Fruit fly (Drosophila melanogaster) whole organism, embryonic: ENCODE measurements around the gene RpS28-like.

Experiments
- Antp ChIP-seq: fragments of 200-800 bp; sonication (Bioruptor generic); optimal IDR thresholded peaks from 3 replicates; lab custom pipeline; 2016; ENCODE audit warnings: missing biosample characterization, missing genetic modification characterization
- Atf6 ChIP-seq: fragments of 200-800 bp; sonication (Bioruptor generic); IDR thresholded peaks from 2 replicates; pipeline ENCODE4 v1.3.6; 2022; ENCODE audit warnings: missing biosample characterization, missing genetic modification characterization
- CG10267 ChIP-seq: fragments of 200-800 bp; sonication (Bioruptor generic); optimal IDR thresholded peaks from 2 replicates; lab custom pipeline; 2018; ENCODE audit warnings: missing biosample characterization, mild to moderate bottlenecking, missing genetic modification characterization, moderate library complexity
- CG10565 ChIP-seq: fragments of 200-800 bp; sonication (Bioruptor generic); optimal IDR thresholded peaks from 3 replicates; lab custom pipeline; 2016; ENCODE audit warnings: missing biosample characterization, mild to moderate bottlenecking, missing genetic modification characterization
- CG11695 ChIP-seq: fragments of 200-800 bp; sonication (Bioruptor generic); IDR thresholded peaks from 3 replicates; pipeline ENCODE4 v1.3.6; 2022; ENCODE audit warnings: missing biosample characterization, missing genetic modification characterization
- CG12391 ChIP-seq: fragments of 200-800 bp; sonication (Bioruptor generic); optimal IDR thresholded peaks from 3 replicates; lab custom pipeline; 2018; ENCODE audit warnings: missing biosample characterization, mild to moderate bottlenecking, missing genetic modification characterization, moderate library complexity
- CG17359 ChIP-seq: fragments of 200-800 bp; sonication (Bioruptor generic); optimal IDR thresholded peaks from 3 replicates; lab custom pipeline; 2018; ENCODE audit warnings: missing biosample characterization, mild to moderate bottlenecking, missing genetic modification characterization, moderate library complexity
- CG17612 ChIP-seq: fragments of 200-800 bp; sonication (Bioruptor generic); IDR thresholded peaks from 2 replicates; pipeline ENCODE4 v1.3.6; 2022; ENCODE audit warnings: missing biosample characterization, missing genetic modification characterization
- CG18476 ChIP-seq: fragments of 200-800 bp; sonication (Bioruptor generic); optimal IDR thresholded peaks from 2 replicates; lab custom pipeline; 2016; ENCODE audit warnings: missing biosample characterization, mild to moderate bottlenecking, missing genetic modification characterization
- CG31388 ChIP-seq: fragments of 200-800 bp; sonication (Bioruptor generic); optimal IDR thresholded peaks from 2 replicates; lab custom pipeline; 2016; ENCODE audit warnings: missing biosample characterization, missing genetic modification characterization
- CG3163 ChIP-seq: fragments of 200-800 bp; sonication (Bioruptor generic); optimal IDR thresholded peaks from 3 replicates; lab custom pipeline; 2016; ENCODE audit warnings: missing biosample characterization, missing genetic modification characterization
- CG32767 ChIP-seq: fragments of 200-800 bp; sonication (Bioruptor generic); IDR thresholded peaks from 2 replicates; pipeline ENCODE4 v1.3.6; 2022; ENCODE audit warnings: missing biosample characterization, missing genetic modification characterization
- CG4282 ChIP-seq: fragments of 200-800 bp; sonication (Bioruptor generic); optimal IDR thresholded peaks from 2 replicates; lab custom pipeline; 2016; ENCODE audit warnings: missing biosample characterization, missing genetic modification characterization
- CG43689 ChIP-seq: fragments of 200-800 bp; sonication (Bioruptor generic); IDR thresholded peaks from 2 replicates; pipeline ENCODE4 v1.3.6; 2022; ENCODE audit warnings: missing biosample characterization, missing genetic modification characterization
- CG4424 ChIP-seq: fragments of 200-800 bp; sonication (Bioruptor generic); optimal IDR thresholded peaks from 3 replicates; lab custom pipeline; 2016; ENCODE audit warnings: missing biosample characterization, missing genetic modification characterization
- CG6254 ChIP-seq: fragments of 200-800 bp; sonication (Bioruptor generic); optimal IDR thresholded peaks from 3 replicates; lab custom pipeline; 2017; ENCODE audit warnings: mild to moderate bottlenecking, missing biosample characterization, missing genetic modification reagents, missing genetic modification characterization
- CG7357 ChIP-seq: fragments of 200-800 bp; sonication (Bioruptor generic); IDR thresholded peaks from 3 replicates; pipeline ENCODE4 v1.3.6; 2022; ENCODE audit warnings: missing biosample characterization, missing genetic modification characterization
- CG7745 ChIP-seq: fragments of 200-800 bp; sonication (Bioruptor generic); optimal IDR thresholded peaks from 2 replicates; lab custom pipeline; 2018; ENCODE audit warnings: missing biosample characterization, mild to moderate bottlenecking, missing genetic modification characterization, moderate library complexity
- CG7928 ChIP-seq: fragments of 200-800 bp; sonication (Bioruptor generic); optimal IDR thresholded peaks from 2 replicates; lab custom pipeline; 2017; ENCODE audit warnings: missing biosample characterization, mild to moderate bottlenecking, missing genetic modification characterization
- CG8359 ChIP-seq: fragments of 200-800 bp; sonication (Bioruptor generic); optimal IDR thresholded peaks from 2 replicates; lab custom pipeline; 2017; ENCODE audit warnings: missing biosample characterization, mild to moderate bottlenecking, missing genetic modification characterization, borderline replicate concordance
- CG9876 ChIP-seq: fragments of 200-800 bp; sonication (Bioruptor generic); optimal IDR thresholded peaks from 2 replicates; lab custom pipeline; 2016; ENCODE audit warnings: missing biosample characterization, missing genetic modification characterization
- CTCF ChIP-seq: fragments of 200-800 bp; sonication (Bioruptor generic); optimal IDR thresholded peaks from 2 replicates; lab custom pipeline; 2017; ENCODE audit warnings: missing biosample characterization, mild to moderate bottlenecking, missing genetic modification characterization, moderate library complexity
- Deaf1 ChIP-seq: fragments of 200-800 bp; optimal IDR thresholded peaks from 3 replicates; lab custom pipeline; 2019; ENCODE audit warnings: missing biosample characterization, mild to moderate bottlenecking, missing genetic modification characterization, moderate library complexity
- Doc2 ChIP-seq: fragments of 200-800 bp; sonication (Bioruptor generic); IDR thresholded peaks from 2 replicates; pipeline ENCODE4 v1.3.6; 2022; ENCODE audit warnings: missing biosample characterization, missing genetic modification characterization
- Fer1 ChIP-seq: fragments of 200-800 bp; sonication (Bioruptor generic); optimal IDR thresholded peaks from 2 replicates; lab custom pipeline; 2017; ENCODE audit warnings: missing biosample characterization, mild to moderate bottlenecking, missing genetic modification characterization
- Hmx ChIP-seq: fragments of 200-800 bp; sonication (Bioruptor generic); optimal IDR thresholded peaks from 2 replicates; lab custom pipeline; 2016; ENCODE audit warnings: missing biosample characterization, missing genetic modification characterization
- Kr ChIP-seq: fragments of 200-800 bp; sonication (Bioruptor generic); optimal IDR thresholded peaks from 2 replicates; lab custom pipeline; 2017; ENCODE audit warnings: missing biosample characterization, mild to moderate bottlenecking, missing genetic modification characterization
- MBD-R2 ChIP-seq: fragments of 200-800 bp; sonication (Bioruptor generic); IDR thresholded peaks from 2 replicates; pipeline ENCODE4 v1.3.6; 2022; ENCODE audit warnings: missing biosample characterization, missing genetic modification characterization
- Nf-YA ChIP-seq: fragments of 200-800 bp; sonication (Bioruptor generic); IDR thresholded peaks from 2 replicates; pipeline ENCODE4 v1.3.6; 2022; ENCODE audit warnings: missing biosample characterization, missing genetic modification characterization
- Oli ChIP-seq: fragments of 200-800 bp; sonication (Bioruptor generic); optimal IDR thresholded peaks from 2 replicates; lab custom pipeline; 2018; ENCODE audit warnings: missing biosample characterization, mild to moderate bottlenecking, missing genetic modification characterization, moderate library complexity
- Scr ChIP-seq: fragments of 200-800 bp; sonication (Bioruptor generic); IDR thresholded peaks from 2 replicates; pipeline ENCODE4 v1.3.6; 2022; ENCODE audit warnings: missing biosample characterization, missing genetic modification characterization; ENCODE audit not compliant: partially characterized antibody
- Sry-β ChIP-seq: fragments of 200-800 bp; sonication (Bioruptor generic); optimal IDR thresholded peaks from 2 replicates; lab custom pipeline; 2018; ENCODE audit warnings: missing biosample characterization, mild to moderate bottlenecking, missing genetic modification characterization, moderate library complexity
- amos ChIP-seq: fragments of 200-800 bp; sonication (Bioruptor generic); IDR thresholded peaks from 2 replicates; pipeline ENCODE4 v1.3.6; 2022; ENCODE audit warnings: missing biosample characterization, missing genetic modification characterization; ENCODE audit not compliant: partially characterized antibody
- ato ChIP-seq: fragments of 200-800 bp; sonication (Bioruptor generic); IDR thresholded peaks from 2 replicates; pipeline ENCODE4 v1.3.6; 2022; ENCODE audit warnings: missing biosample characterization, missing genetic modification characterization; ENCODE audit not compliant: partially characterized antibody
- chn ChIP-seq: fragments of 200-800 bp; sonication (Bioruptor generic); optimal IDR thresholded peaks from 2 replicates; lab custom pipeline; 2016; ENCODE audit warnings: missing biosample characterization, missing genetic modification characterization
- gcm ChIP-seq: fragments of 200-800 bp; sonication (Bioruptor generic); optimal IDR thresholded peaks from 2 replicates; lab custom pipeline; 2019; ENCODE audit warnings: missing biosample characterization, mild to moderate bottlenecking, missing genetic modification characterization, moderate library complexity
- gem ChIP-seq: fragments of 200-800 bp; sonication (Bioruptor generic); optimal IDR thresholded peaks from 2 replicates; lab custom pipeline; 2019; ENCODE audit warnings: missing biosample characterization, mild to moderate bottlenecking, missing genetic modification characterization, moderate library complexity
- gro ChIP-seq: fragments of 200-800 bp; sonication (Bioruptor generic); optimal IDR thresholded peaks from 2 replicates; lab custom pipeline; 2016; ENCODE audit warnings: missing biosample characterization, missing genetic modification characterization
- lab ChIP-seq: fragments of 200-800 bp; sonication (Bioruptor generic); optimal IDR thresholded peaks from 3 replicates; lab custom pipeline; 2017; ENCODE audit warnings: missing biosample characterization, missing genetic modification characterization, mild to moderate bottlenecking, moderate library complexity, missing genetic modification reagents
- lbe ChIP-seq: fragments of 200-800 bp; sonication (Bioruptor generic); optimal IDR thresholded peaks from 2 replicates; lab custom pipeline; 2016; ENCODE audit warnings: missing biosample characterization, mild to moderate bottlenecking, missing genetic modification characterization
- mld ChIP-seq: fragments of 200-800 bp; sonication (Bioruptor generic); IDR thresholded peaks from 3 replicates; pipeline ENCODE4 v1.3.6; 2022; ENCODE audit warnings: missing biosample characterization, missing genetic modification characterization; ENCODE audit not compliant: partially characterized antibody
- nmo ChIP-seq: fragments of 200-800 bp; sonication (Bioruptor generic); optimal IDR thresholded peaks from 2 replicates; lab custom pipeline; 2018; ENCODE audit warnings: missing biosample characterization, mild to moderate bottlenecking, missing genetic modification characterization, moderate library complexity
- onecut ChIP-seq: fragments of 200-800 bp; sonication (Bioruptor generic); IDR thresholded peaks from 2 replicates; pipeline ENCODE4 v1.3.6; 2022; ENCODE audit warnings: missing biosample characterization, missing genetic modification characterization
- ranshi ChIP-seq: fragments of 200-800 bp; sonication (Bioruptor generic); IDR thresholded peaks from 2 replicates; pipeline ENCODE4 v1.3.6; 2022; ENCODE audit warnings: missing biosample characterization, missing genetic modification characterization
- so ChIP-seq: fragments of 200-800 bp; sonication (Bioruptor generic); IDR thresholded peaks from 3 replicates; pipeline ENCODE4 v1.3.6; 2022; ENCODE audit warnings: missing biosample characterization, missing genetic modification characterization
- stwl ChIP-seq: fragments of 200-800 bp; sonication (Bioruptor generic); optimal IDR thresholded peaks from 3 replicates; lab custom pipeline; 2018; ENCODE audit warnings: missing biosample characterization, mild to moderate bottlenecking, missing genetic modification characterization, moderate library complexity
- sug ChIP-seq: fragments of 200-800 bp; optimal IDR thresholded peaks from 2 replicates; lab custom pipeline; 2019; ENCODE audit warnings: missing biosample characterization, mild to moderate bottlenecking, missing genetic modification characterization, moderate library complexity
- vfl ChIP-seq: fragments of 200-800 bp; sonication (Bioruptor generic); optimal IDR thresholded peaks from 2 replicates; lab custom pipeline; 2016; ENCODE audit warnings: missing biosample characterization, missing genetic modification characterization
- wdn ChIP-seq: fragments of 200-800 bp; sonication (Bioruptor generic); IDR thresholded peaks from 2 replicates; pipeline ENCODE4 v1.3.6; 2022; ENCODE audit warnings: missing biosample characterization, missing genetic modification characterization
- zfh1 ChIP-seq: fragments of 200-800 bp; sonication (Bioruptor generic); IDR thresholded peaks from 3 replicates; pipeline ENCODE4 v1.3.6; 2022; ENCODE audit warnings: missing biosample characterization, missing genetic modification characterization

RpS28-like gene

DNA sequence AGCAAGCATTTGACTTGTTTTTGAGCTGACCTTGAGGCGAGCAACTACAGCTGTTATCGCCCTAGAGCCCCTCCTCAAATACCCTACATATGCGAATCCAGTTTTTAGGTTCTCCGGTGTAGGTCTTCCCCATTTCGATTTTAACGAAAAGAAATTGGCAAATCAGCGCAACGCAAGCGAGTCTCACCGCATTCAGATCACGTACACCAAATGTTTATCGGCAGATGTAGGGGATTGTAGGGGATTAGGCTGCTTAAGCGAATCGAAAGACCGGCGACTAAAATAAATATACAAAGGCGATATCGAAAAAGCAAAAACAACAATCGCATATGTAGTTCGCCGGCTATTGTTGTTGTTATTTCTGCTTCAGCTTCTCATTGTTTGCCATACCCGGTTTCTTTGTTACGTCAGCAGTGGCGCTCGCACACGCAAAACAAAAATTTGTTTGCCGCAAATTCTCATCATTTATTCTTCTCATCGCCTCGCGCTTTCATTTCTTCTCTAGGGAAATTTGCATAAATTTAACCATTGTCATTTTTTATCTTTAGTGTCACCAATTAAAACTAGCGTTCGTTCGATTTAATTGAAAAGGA, 48.5 kb upstream of the RpS28-like start (continued):
- TF ChIP-seq mld (GFP tag; lab: Robert Waterston, UW), result no peak
- no peak for TF ChIP-seq CG7745 (tag; lab: Kevin White, UChicago)
- no peak for TF ChIP-seq CG31388 (GFP tag; lab: Kevin White, UChicago)
- TF ChIP-seq CG43689 (GFP tag; lab: Robert Waterston, UW), result no peak
- peak; percentile 47 for TF ChIP-seq CG4424 (GFP tag; lab: Kevin White, UChicago)
- TF ChIP-seq CG11695 (GFP tag; lab: Robert Waterston, UW), result peak; percentile 61; the same call in 2 of the 3 replicates
- TF ChIP-seq lab (GFP tag; lab: Kevin White, UChicago), result peak; percentile 85
- peak; percentile 39 for TF ChIP-seq sug (tag; lab: Kevin White, UChicago)
- TF ChIP-seq CG10565 (GFP tag; lab: Kevin White, UChicago), result no peak
- TF ChIP-seq CG8359 (GFP tag; lab: Kevin White, UChicago), result no peak
- peak; percentile 78 for TF ChIP-seq gem
- no peak for TF ChIP-seq onecut (GFP tag; lab: Robert Waterston, UW)
- no peak for TF ChIP-seq stwl (tag; lab: Kevin White, UChicago)
- TF ChIP-seq Scr, result no peak
- peak; percentile 18 for TF ChIP-seq CG3163 (GFP tag; lab: Kevin White, UChicago)
- TF ChIP-seq chn (GFP tag; lab: Kevin White, UChicago), result peak; percentile 58
- TF ChIP-seq gcm (GFP tag; lab: Kevin White, UChicago), result no peak
- peak; percentile 63 for TF ChIP-seq lbe (GFP tag; lab: Kevin White, UChicago)
- TF ChIP-seq Antp (GFP tag; lab: Kevin White, UChicago), result peak; percentile 83
- peak; percentile 30; the same call in 1 of the 2 replicates for TF ChIP-seq CG17612 (GFP tag; lab: Robert Waterston, UW)
- TF ChIP-seq CTCF (GFP tag; lab: Kevin White, UChicago), result no peak
- TF ChIP-seq CG12391 (tag; lab: Kevin White, UChicago), result peak; percentile 35
- peak; percentile 65 for TF ChIP-seq CG9876 (GFP tag; lab: Kevin White, UChicago)
- no peak for TF ChIP-seq Sry-β
- TF ChIP-seq Fer1, result peak; percentile 52
- TF ChIP-seq Kr, result no peak
- TF ChIP-seq zfh1, result peak; percentile 58; the same call in 2 of the 3 replicates
- TF ChIP-seq Atf6 (GFP tag; lab: Robert Waterston, UW), result peak; percentile 84
- TF ChIP-seq vfl (GFP tag; lab: Kevin White, UChicago), result peak; percentile 81
- TF ChIP-seq Oli (tag; lab: Kevin White, UChicago), result peak; percentile 68
- peak; percentile 43 for TF ChIP-seq CG17359 (tag; lab: Kevin White, UChicago)
- TF ChIP-seq Doc2, result no peak
- peak; percentile 76; the same call in 2 of the 3 replicates for TF ChIP-seq so (GFP tag; lab: Robert Waterston, UW)
- no peak for TF ChIP-seq ato (GFP tag; lab: Robert Waterston, UW)
- TF ChIP-seq CG6254 (GFP tag; lab: Kevin White, UChicago), result no peak
- peak; percentile 69 for TF ChIP-seq CG7357
- peak; percentile 44 for TF ChIP-seq Hmx (GFP tag; lab: Kevin White, UChicago)
- TF ChIP-seq Deaf1 (tag; lab: Kevin White, UChicago), result peak; percentile 10
- peak; percentile 37; the same call in 1 of the 2 replicates for TF ChIP-seq MBD-R2 (GFP tag; lab: Robert Waterston, UW)
- TF ChIP-seq gro (GFP tag; lab: Kevin White, UChicago), result peak; percentile 84
- peak; percentile 49 for TF ChIP-seq nmo (GFP tag; lab: Kevin White, UChicago)
- no peak for TF ChIP-seq CG7928 (GFP tag; lab: Kevin White, UChicago)
- no peak for TF ChIP-seq CG10267
- no peak for TF ChIP-seq amos (GFP tag; lab: Robert Waterston, UW)
- peak; percentile 44 for TF ChIP-seq CG4282
- TF ChIP-seq Nf-YA (GFP tag; lab: Robert Waterston, UW), result no peak
- TF ChIP-seq CG32767, result no peak
- TF ChIP-seq ranshi (GFP tag; lab: Robert Waterston, UW), result peak; percentile 72
- peak; percentile 69 for TF ChIP-seq wdn (GFP tag; lab: Robert Waterston, UW)
- peak; percentile 20 for TF ChIP-seq CG18476 (GFP tag; lab: Kevin White, UChicago)
